Worm (Caenorhabditis elegans) whole organism, young adult: ENCODE results near the gene frm-10.

ENCODE experiments used
- B0019.2 ChIP-seq: fragments of 200-800 bp; sonication (Bioruptor generic); conservative IDR thresholded peaks from 2 replicates; pipeline ENCODE4 v1.3.6; 2022; ENCODE audit warnings: missing genetic modification reagents, missing genetic modification characterization, missing compliant biosample characterization
- B0035.1 ChIP-seq: sonication (generic microtip); optimal IDR thresholded peaks from 2 replicates; lab custom pipeline; 2016; ENCODE audit warnings: missing genetic modification characterization, mild to moderate bottlenecking, missing compliant biosample characterization, missing genotype, missing genetic modification reagents
- F10E7.11 ChIP-seq: sonication (generic microtip); optimal IDR thresholded peaks from 2 replicates; lab custom pipeline; 2017; ENCODE audit warnings: mild to moderate bottlenecking, missing genetic modification characterization, moderate library complexity, missing compliant biosample characterization
- F33H1.4 ChIP-seq: fragments of 200-800 bp; sonication (Bioruptor generic); IDR thresholded peaks from 2 replicates; pipeline ENCODE4 v1.3.6; 2022; ENCODE audit warnings: missing genetic modification reagents, missing genetic modification characterization, missing compliant biosample characterization
- F39B2.1 ChIP-seq: fragments of 200-800 bp; sonication (Bioruptor generic); IDR thresholded peaks from 2 replicates; pipeline ENCODE4 v1.3.6; 2022; ENCODE audit warnings: missing genetic modification reagents, missing genetic modification characterization, missing compliant biosample characterization
- F49E8.2 ChIP-seq: sonication (generic microtip); optimal IDR thresholded peaks from 3 replicates; lab custom pipeline; 2017; ENCODE audit warnings: missing genetic modification characterization, mild to moderate bottlenecking, missing compliant biosample characterization, antibody characterized with exemption, moderate library complexity; ENCODE audit not compliant: insufficient read depth
- F55B11.4 ChIP-seq: sonication (generic microtip); optimal IDR thresholded peaks from 2 replicates; lab custom pipeline; 2016; ENCODE audit warnings: missing compliant biosample characterization, missing genetic modification characterization, borderline replicate concordance; ENCODE audit not compliant: insufficient read depth
- F57A8.1 ChIP-seq: fragments of 200-800 bp; sonication (Bioruptor generic); optimal IDR thresholded peaks from 2 replicates; lab custom pipeline; 2018; ENCODE audit warnings: mild to moderate bottlenecking, missing genetic modification characterization, moderate library complexity, missing compliant biosample characterization
- K12H6.12 ChIP-seq: fragments of 200-800 bp; sonication (Bioruptor generic); optimal IDR thresholded peaks from 2 replicates; lab custom pipeline; 2018; ENCODE audit warnings: mild to moderate bottlenecking, missing genetic modification characterization, missing compliant biosample characterization
- Y53F4B.3 ChIP-seq: fragments of 200-800 bp; sonication (Bioruptor generic); IDR thresholded peaks from 2 replicates; pipeline ENCODE4 v1.3.6; 2022; ENCODE audit warnings: missing genetic modification reagents, missing genetic modification characterization, missing compliant biosample characterization
- Y95B8A.8 ChIP-seq: fragments of 200-800 bp; sonication (Bioruptor generic); IDR thresholded peaks from 2 replicates; pipeline ENCODE4 v1.3.6; 2022; ENCODE audit warnings: missing genetic modification reagents, missing genetic modification characterization, missing compliant biosample characterization
- ama-1 ChIP-seq, 3 experiments: fragments of 150-350 bp in 1 of 3; sonication (generic microtip) in 2 of 3; optimal IDR thresholded peaks; 2 replicates each; lab custom pipeline; 2014 to 2018; ENCODE audit warnings: missing biosample characterization in 2 of 3, missing genetic modification characterization in 2 of 3, missing genetic modification reagents in 2 of 3
- aptf-3 ChIP-seq: fragments of 200-800 bp; sonication (Bioruptor generic); IDR thresholded peaks from 2 replicates; pipeline ENCODE4 v1.3.6; 2022; ENCODE audit warnings: missing genetic modification characterization, missing compliant biosample characterization
- attf-3 ChIP-seq: fragments of 200-800 bp; sonication (Bioruptor generic); conservative IDR thresholded peaks from 2 replicates; pipeline ENCODE4 v1.3.6; 2022; ENCODE audit warnings: missing genetic modification reagents, missing genetic modification characterization, missing compliant biosample characterization
- bed-2 ChIP-seq: fragments of 200-800 bp; sonication (Bioruptor generic); IDR thresholded peaks from 2 replicates; pipeline ENCODE4 v1.3.6; 2022; ENCODE audit warnings: missing genetic modification reagents, missing genetic modification characterization, missing compliant biosample characterization
- ccch-3 ChIP-seq: fragments of 200-800 bp; sonication (Bioruptor generic); optimal IDR thresholded peaks from 2 replicates; lab custom pipeline; 2018; ENCODE audit warnings: mild to moderate bottlenecking, missing genetic modification characterization, missing compliant biosample characterization
- cebp-2 ChIP-seq: fragments of 200-800 bp; sonication (Bioruptor generic); IDR thresholded peaks from 2 replicates; pipeline ENCODE4 v1.3.6; 2022; ENCODE audit warnings: missing genetic modification characterization, missing compliant biosample characterization
- ceh-100 ChIP-seq: fragments of 200-800 bp; sonication (Bioruptor generic); IDR thresholded peaks from 2 replicates; pipeline ENCODE4 v1.3.6; 2022; ENCODE audit warnings: missing genetic modification reagents, missing genetic modification characterization, missing compliant biosample characterization
- ceh-58 ChIP-seq: fragments of 200-800 bp; sonication (Bioruptor generic); IDR thresholded peaks from 2 replicates; pipeline ENCODE4 v1.3.6; 2022; ENCODE audit warnings: missing genetic modification characterization, missing compliant biosample characterization
- ceh-79 ChIP-seq: sonication (generic microtip); optimal IDR thresholded peaks from 2 replicates; lab custom pipeline; 2017; ENCODE audit warnings: mild to moderate bottlenecking, missing genetic modification characterization, missing compliant biosample characterization
- dpl-1 ChIP-seq: fragments of 150-350 bp; optimal IDR thresholded peaks from 2 replicates; lab custom pipeline; 2014; ENCODE audit warnings: missing biosample characterization, missing genetic modification reagents, missing genetic modification characterization
- efl-1 ChIP-seq: fragments of 150-350 bp; optimal IDR thresholded peaks from 2 replicates; lab custom pipeline; 2014; ENCODE audit warnings: missing biosample characterization, missing genetic modification reagents, missing genetic modification characterization
- gei-17 ChIP-seq: fragments of 200-800 bp; sonication (Bioruptor generic); optimal IDR thresholded peaks from 2 replicates; lab custom pipeline; 2018; ENCODE audit warnings: mild to moderate bottlenecking, missing genetic modification characterization, missing compliant biosample characterization
- him-1 ChIP-seq: sonication (generic microtip); optimal IDR thresholded peaks from 2 replicates; lab custom pipeline; 2016; ENCODE audit warnings: missing genotype, missing genetic modification reagents, missing genetic modification characterization, missing compliant biosample characterization
- hlh-12 ChIP-seq: sonication (generic microtip); optimal IDR thresholded peaks from 2 replicates; lab custom pipeline; 2016; ENCODE audit warnings: missing genetic modification characterization, missing compliant biosample characterization
- hlh-26 ChIP-seq: fragments of 200-800 bp; sonication (Bioruptor generic); conservative IDR thresholded peaks from 2 replicates; pipeline ENCODE4 v1.3.6; 2022; ENCODE audit warnings: missing genetic modification reagents, missing genetic modification characterization, missing compliant biosample characterization
- let-526 ChIP-seq: fragments of 200-800 bp; sonication (Bioruptor generic); IDR thresholded peaks from 2 replicates; pipeline ENCODE4 v1.3.6; 2022; ENCODE audit warnings: missing genetic modification reagents, missing genetic modification characterization, missing compliant biosample characterization
- lin-26 ChIP-seq: fragments of 200-800 bp; sonication (Bioruptor generic); IDR thresholded peaks from 2 replicates; pipeline ENCODE4 v1.3.6; 2022; ENCODE audit warnings: missing genetic modification reagents, missing genetic modification characterization, missing compliant biosample characterization
- lin-35 ChIP-seq, 3 experiments: fragments of 150-350 bp in 2 of 3; sonication (generic microtip) in 1 of 3; optimal IDR thresholded peaks; 2 replicates each; lab custom pipeline; 2014 to 2018; ENCODE audit warnings: missing biosample characterization in 3 of 3, missing genetic modification characterization in 3 of 3, missing genetic modification reagents in 3 of 3
- lsy-27 ChIP-seq: sonication (generic microtip); optimal IDR thresholded peaks from 2 replicates; lab custom pipeline; 2017; ENCODE audit warnings: missing genetic modification characterization, mild to moderate bottlenecking, missing compliant biosample characterization, antibody characterized with exemption, missing genotype, borderline replicate concordance; ENCODE audit not compliant: insufficient read depth
- mel-28 ChIP-seq: sonication (generic microtip); optimal IDR thresholded peaks from 2 replicates; lab custom pipeline; 2016; ENCODE audit warnings: borderline replicate concordance, mild to moderate bottlenecking, missing genetic modification characterization, missing compliant biosample characterization
- nfya-1 ChIP-seq: sonication (generic microtip); optimal IDR thresholded peaks from 2 replicates; lab custom pipeline; 2017; ENCODE audit warnings: antibody characterized with exemption, missing compliant biosample characterization, missing genetic modification characterization, borderline replicate concordance; ENCODE audit not compliant: insufficient read depth
- nfya-2 ChIP-seq: fragments of 200-800 bp; sonication (Bioruptor generic); IDR thresholded peaks from 2 replicates; pipeline ENCODE4 v1.3.6; 2022; ENCODE audit warnings: missing genetic modification reagents, missing genetic modification characterization, missing compliant biosample characterization
- nhr-120 ChIP-seq: fragments of 200-800 bp; sonication (Bioruptor generic); IDR thresholded peaks from 2 replicates; pipeline ENCODE4 v1.3.6; 2022; ENCODE audit warnings: missing genetic modification characterization, missing compliant biosample characterization
- tlf-1 ChIP-seq: fragments of 200-800 bp; sonication (Bioruptor generic); optimal IDR thresholded peaks from 2 replicates; lab custom pipeline; 2018; ENCODE audit warnings: mild to moderate bottlenecking, missing genetic modification characterization, missing compliant biosample characterization
- unc-62 ChIP-seq: fragments of 150-350 bp; optimal IDR thresholded peaks from 2 replicates; lab custom pipeline; 2014; ENCODE audit warnings: missing biosample characterization, missing genetic modification reagents, missing genetic modification characterization
- xnd-1 ChIP-seq: sonication (generic microtip); optimal IDR thresholded peaks from 2 replicates; lab custom pipeline; 2016; ENCODE audit warnings: missing genotype, missing genetic modification reagents, missing genetic modification characterization, missing compliant biosample characterization
- ztf-18 ChIP-seq: sonication (generic microtip); optimal IDR thresholded peaks from 2 replicates; lab custom pipeline; 2016; ENCODE audit warnings: missing genotype, mild to moderate bottlenecking, missing genetic modification characterization, missing compliant biosample characterization
- ztf-25 ChIP-seq: fragments of 200-800 bp; sonication (Bioruptor generic); IDR thresholded peaks from 2 replicates; pipeline ENCODE4 v1.3.6; 2022; ENCODE audit warnings: missing genetic modification reagents, missing genetic modification characterization, missing compliant biosample characterization
- ztf-28 ChIP-seq: fragments of 200-800 bp; sonication (Bioruptor generic); IDR thresholded peaks from 2 replicates; pipeline ENCODE4 v1.3.6; 2022; ENCODE audit warnings: missing genetic modification reagents, missing genetic modification characterization, missing compliant biosample characterization

The frm-10 gene

DNA sequence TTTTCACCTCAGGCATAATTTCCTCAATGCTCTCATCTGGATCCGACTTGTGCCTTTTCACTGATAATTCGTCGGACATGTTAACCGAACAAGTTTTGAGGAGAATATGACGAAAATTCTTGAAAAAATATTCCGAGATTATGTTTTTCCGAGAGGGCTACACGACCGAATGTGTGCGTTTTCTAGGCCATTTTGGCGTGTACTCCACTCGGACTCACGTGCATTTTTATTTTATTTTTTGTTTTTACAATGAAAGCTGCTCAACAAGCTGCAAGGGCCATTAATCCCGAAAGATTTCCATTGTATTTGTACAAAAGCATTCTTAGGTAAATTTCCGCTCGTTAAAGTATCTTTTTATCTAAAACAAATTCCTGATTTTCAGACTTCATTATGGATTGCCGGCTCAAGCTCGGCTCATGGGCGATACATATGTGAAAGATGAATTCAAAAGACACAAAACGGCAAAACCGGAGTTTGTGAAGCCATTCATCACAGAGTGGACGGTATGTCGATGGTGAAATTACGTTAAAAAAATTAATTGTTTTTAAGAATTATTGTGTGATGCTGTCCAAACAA is 5.3 kb downstream of the frm-10 start, which contains the start of the genes F25H9.6 and F25H9.7 (continued):
- TF ChIP-seq lsy-27 (tag; lab: Kevin White, UChicago), result no peak
- TF ChIP-seq efl-1, result no peak
- TF ChIP-seq xnd-1 (tag; lab: Kevin White, UChicago), result peak; percentile 44
- TF ChIP-seq ztf-25 (GFP tag; lab: Robert Waterston, UW), result no peak
- TF ChIP-seq aptf-3 (GFP tag; lab: Robert Waterston, UW), result no peak
- TF ChIP-seq lin-35 (GFP tag; optimal IDR thresholded peaks at IDR 0.05; lab: Kevin White, UChicago), result peak in 1 of 3 experiments; percentile 64
- 0 out of 2 replicates have a peak, but pooled peaks have one; percentile 58 for TF ChIP-seq nhr-120 (GFP tag; lab: Robert Waterston, UW)
- TF ChIP-seq ceh-79 (tag; lab: Kevin White, UChicago), result peak; percentile 49
- TF ChIP-seq mel-28, result no peak
- peak; percentile 12 for TF ChIP-seq ztf-18 (tag; lab: Kevin White, UChicago)
- no peak for TF ChIP-seq gei-17 (GFP tag; lab: Kevin White, UChicago)
- TF ChIP-seq B0019.2, result no peak
- no peak for TF ChIP-seq F57A8.1 (GFP tag; lab: Kevin White, UChicago)
- no peak for TF ChIP-seq nfya-2 (GFP tag; lab: Robert Waterston, UW)
- 0 out of 2 replicates have a peak, but pooled peaks have one; percentile 70 for TF ChIP-seq ztf-28 (GFP tag; lab: Robert Waterston, UW)
- peak; percentile 58 for TF ChIP-seq F33H1.4 (GFP tag; lab: Robert Waterston, UW)
- peak; percentile 77 for TF ChIP-seq let-526 (GFP tag; lab: Robert Waterston, UW)
- TF ChIP-seq F39B2.1, result 0 out of 2 replicates have a peak, but pooled peaks have one; percentile 45
- TF ChIP-seq Y95B8A.8, result no peak
- no peak for TF ChIP-seq F49E8.2 (tag; lab: Kevin White, UChicago)
- TF ChIP-seq F55B11.4 (tag; lab: Kevin White, UChicago), result no peak
- TF ChIP-seq nfya-1 (tag; lab: Kevin White, UChicago), result no peak
- TF ChIP-seq attf-3 (GFP tag; lab: Robert Waterston, UW), result peak; percentile 78
- peak; percentile 79 for TF ChIP-seq ceh-100 (GFP tag; lab: Robert Waterston, UW)
- peak; percentile 99 for TF ChIP-seq ccch-3
- no peak for TF ChIP-seq hlh-12
- TF ChIP-seq hlh-26 (GFP tag; lab: Robert Waterston, UW), result no peak
- no peak for TF ChIP-seq Y53F4B.3 (GFP tag; lab: Robert Waterston, UW)
- TF ChIP-seq cebp-2, result no peak
- TF ChIP-seq lin-26, result no peak
- no peak for TF ChIP-seq dpl-1 (GFP tag; lab: Kevin White, UChicago)
- peak; percentile 91; the same call in 1 of the 2 replicates for TF ChIP-seq bed-2 (GFP tag; lab: Robert Waterston, UW)
- peak; percentile 22 for TF ChIP-seq F10E7.11 (tag; lab: Kevin White, UChicago)
- no peak for TF ChIP-seq ama-1 (optimal IDR thresholded peaks at IDR 0.05; lab: Kevin White, UChicago)
- TF ChIP-seq ama-1 (GFP tag; optimal IDR thresholded peaks at IDR 0.05; lab: Kevin White, UChicago), result peak in 1 of 2 experiments; percentile 63
- TF ChIP-seq him-1, result peak; percentile 86
- TF ChIP-seq, all 124 proteins: peak for 73

DNA sequence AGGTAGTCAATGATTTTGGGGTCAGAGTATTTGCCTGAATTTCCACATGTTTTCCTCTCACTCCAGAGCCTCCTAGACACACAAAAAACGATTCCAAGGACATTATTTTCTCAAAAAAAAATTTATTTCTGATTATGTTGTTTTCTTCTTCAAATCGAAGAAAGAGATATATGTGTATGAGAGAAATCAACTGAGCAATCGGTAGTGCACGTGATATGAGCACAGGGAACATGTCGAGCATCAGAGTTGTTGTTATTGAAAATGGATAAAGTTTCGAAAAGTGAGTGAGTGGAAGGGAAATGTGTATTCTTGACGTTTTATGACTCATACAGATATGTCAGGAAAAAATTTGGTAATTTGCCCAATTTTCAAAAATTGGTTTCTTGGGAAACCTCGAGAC is 9.1 kb downstream of the frm-10 start:
- TF ChIP-seq tlf-1 (GFP tag; lab: Kevin White, UChicago) (no peak), ceh-58 (no peak), K12H6.12 (tag; lab: Kevin White, UChicago) (no peak), B0035.1 (tag; lab: Kevin White, UChicago) (no peak), unc-62 (GFP tag; lab: Kevin White, UChicago) (no peak)
- TF ChIP-seq, all 124 proteins: peak for 0
